Fruit fly (Drosophila melanogaster) whole organism, pupa: ENCODE results near the gene CYLD.

Experiments used
- CG10348 ChIP-seq: fragments of 200-800 bp; sonication (Bioruptor generic); IDR thresholded peaks from 2 replicates; pipeline ENCODE4 v1.3.6; 2022; ENCODE audit warnings: missing biosample characterization, missing genetic modification characterization
- CG12605 ChIP-seq: fragments of 200-800 bp; sonication (Bioruptor generic); IDR thresholded peaks from 2 replicates; pipeline ENCODE4 v1.3.6; 2022; ENCODE audit warnings: missing biosample characterization, missing genetic modification characterization
- CG13204 ChIP-seq: fragments of 200-800 bp; sonication (Bioruptor generic); optimal IDR thresholded peaks from 2 replicates; lab custom pipeline; 2018; ENCODE audit warnings: missing biosample characterization, mild to moderate bottlenecking, missing genetic modification characterization, moderate library complexity
- CG14655 ChIP-seq: fragments of 200-800 bp; sonication (Bioruptor generic); optimal IDR thresholded peaks from 3 replicates; lab custom pipeline; 2017; ENCODE audit warnings: mild to moderate bottlenecking, missing biosample characterization, missing genetic modification reagents, missing genetic modification characterization
- CG17806 ChIP-seq: fragments of 200-800 bp; sonication (Bioruptor generic); optimal IDR thresholded peaks from 2 replicates; lab custom pipeline; 2018; ENCODE audit warnings: missing biosample characterization, mild to moderate bottlenecking, missing genetic modification characterization, moderate library complexity
- CG32121 ChIP-seq: fragments of 200-800 bp; sonication (Bioruptor generic); IDR thresholded peaks from 2 replicates; pipeline ENCODE4 v1.3.6; 2022; ENCODE audit warnings: missing biosample characterization, missing genetic modification characterization
- CG8159 ChIP-seq: fragments of 200-800 bp; sonication (Bioruptor generic); optimal IDR thresholded peaks from 3 replicates; lab custom pipeline; 2018; ENCODE audit warnings: missing biosample characterization, mild to moderate bottlenecking, missing genetic modification characterization, moderate library complexity
- EcR ChIP-seq: fragments of 200-800 bp; sonication (Bioruptor generic); optimal IDR thresholded peaks from 3 replicates; lab custom pipeline; 2019; ENCODE audit warnings: missing biosample characterization, missing genetic modification characterization, mild to moderate bottlenecking, moderate library complexity, missing genetic modification reagents
- Pif1A ChIP-seq: fragments of 200-800 bp; sonication (Bioruptor generic); optimal IDR thresholded peaks from 3 replicates; lab custom pipeline; 2016; ENCODE audit warnings: missing biosample characterization, missing genetic modification characterization
- Pif1B ChIP-seq: fragments of 200-800 bp; sonication (Bioruptor generic); optimal IDR thresholded peaks from 3 replicates; lab custom pipeline; 2016; ENCODE audit warnings: missing biosample characterization, missing genetic modification characterization
- Snoo ChIP-seq: fragments of 200-800 bp; sonication (Bioruptor generic); optimal IDR thresholded peaks from 3 replicates; lab custom pipeline; 2017; ENCODE audit warnings: missing biosample characterization, mild to moderate bottlenecking, missing genetic modification characterization, inconsistent platforms
- gl ChIP-seq: fragments of 200-800 bp; sonication (Bioruptor generic); optimal IDR thresholded peaks from 2 replicates; lab custom pipeline; 2018; ENCODE audit warnings: missing biosample characterization, mild to moderate bottlenecking, missing genetic modification characterization

DNA sequence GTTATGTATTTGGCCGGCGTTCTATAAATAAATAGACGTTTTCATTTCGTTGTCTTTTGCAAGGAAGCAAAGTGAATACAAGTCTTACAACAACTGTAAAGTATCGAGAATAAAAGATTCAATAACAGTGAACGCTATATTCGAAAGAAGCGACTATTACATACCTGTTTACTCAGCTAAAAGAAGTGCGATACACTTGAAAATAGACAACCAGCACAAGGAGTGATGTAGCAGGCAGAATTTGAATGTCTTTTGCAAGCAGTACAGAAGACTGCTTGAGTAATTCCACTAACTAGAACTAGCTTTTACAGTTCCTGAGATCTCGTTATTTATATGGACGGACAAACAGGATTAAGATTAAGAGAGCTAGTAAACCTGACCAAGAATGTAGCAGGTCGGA is 1.3 kb downstream of the CYLD start:
- TF ChIP-seq EcR (GFP tag; lab: Kevin White, UChicago) = no peak
- no peak for TF ChIP-seq CG10348
- TF ChIP-seq Snoo (tag; lab: Kevin White, UChicago) = no peak
- no peak for TF ChIP-seq gl
- TF ChIP-seq CG32121 (GFP tag; lab: Robert Waterston, UW) = no peak
- no peak for TF ChIP-seq Pif1B
- TF ChIP-seq CG13204 (GFP tag; lab: Kevin White, UChicago) = no peak
- TF ChIP-seq CG12605 (GFP tag; lab: Robert Waterston, UW) = no peak
- no peak for TF ChIP-seq CG14655 (GFP tag; lab: Kevin White, UChicago)
- no peak for TF ChIP-seq CG8159 (tag; lab: Kevin White, UChicago)
- TF ChIP-seq Pif1A (GFP tag; lab: Kevin White, UChicago) = no peak
- no peak for TF ChIP-seq CG17806 (tag; lab: Kevin White, UChicago)
